Fruit fly (Drosophila melanogaster) whole organism, embryonic: Measurements from ENCODE around the gene CG42699.

Experiments
- Ada2b ChIP-seq: fragments of 200-800 bp; sonication (Bioruptor generic); IDR thresholded peaks from 2 replicates; pipeline ENCODE4 v1.3.6; 2022; ENCODE audit warnings: missing biosample characterization, missing genetic modification characterization
- Adf1 ChIP-seq: fragments of 200-800 bp; sonication (Bioruptor generic); IDR thresholded peaks from 2 replicates; pipeline ENCODE4 v1.3.6; 2022; ENCODE audit warnings: missing biosample characterization, missing genetic modification characterization
- Atf-2 ChIP-seq: fragments of 200-800 bp; sonication (Bioruptor generic); optimal IDR thresholded peaks from 2 replicates; lab custom pipeline; 2016; ENCODE audit warnings: missing biosample characterization, missing genetic modification characterization
- Bgb ChIP-seq: fragments of 200-800 bp; sonication (Bioruptor generic); IDR thresholded peaks from 2 replicates; pipeline ENCODE4 v1.3.6; 2022; ENCODE audit warnings: missing biosample characterization, missing genetic modification characterization; ENCODE audit not compliant: partially characterized antibody
- Blimp-1 ChIP-seq: fragments of 200-800 bp; sonication (Bioruptor generic); optimal IDR thresholded peaks from 3 replicates; lab custom pipeline; 2018; ENCODE audit warnings: missing biosample characterization, missing genetic modification characterization, mild to moderate bottlenecking, moderate library complexity, missing genetic modification reagents
- CG10565 ChIP-seq: fragments of 200-800 bp; sonication (Bioruptor generic); optimal IDR thresholded peaks from 3 replicates; lab custom pipeline; 2016; ENCODE audit warnings: missing biosample characterization, mild to moderate bottlenecking, missing genetic modification characterization
- CG10979 ChIP-seq: fragments of 200-800 bp; sonication (Bioruptor generic); optimal IDR thresholded peaks from 2 replicates; lab custom pipeline; 2018; ENCODE audit warnings: missing biosample characterization, mild to moderate bottlenecking, missing genetic modification characterization, moderate library complexity
- CG11085 ChIP-seq: fragments of 200-800 bp; sonication (Bioruptor generic); IDR thresholded peaks from 2 replicates; pipeline ENCODE4 v1.3.6; 2022; ENCODE audit warnings: missing biosample characterization, missing genetic modification characterization
- CG11398 ChIP-seq: fragments of 200-800 bp; sonication (Bioruptor generic); optimal IDR thresholded peaks from 2 replicates; lab custom pipeline; 2016; ENCODE audit warnings: missing biosample characterization, missing genetic modification characterization
- CG12071 ChIP-seq: fragments of 200-800 bp; sonication (Bioruptor generic); optimal IDR thresholded peaks from 3 replicates; lab custom pipeline; 2018; ENCODE audit warnings: missing biosample characterization, mild to moderate bottlenecking, missing genetic modification characterization
- CG12104 ChIP-seq: fragments of 200-800 bp; sonication (Bioruptor generic); optimal IDR thresholded peaks from 3 replicates; lab custom pipeline; 2016; ENCODE audit warnings: missing biosample characterization, missing genetic modification characterization
- CG13624 ChIP-seq: fragments of 200-800 bp; sonication (Bioruptor generic); optimal IDR thresholded peaks from 2 replicates; lab custom pipeline; 2016; ENCODE audit warnings: missing biosample characterization, missing genetic modification characterization
- CG18764 ChIP-seq: fragments of 200-800 bp; sonication (Bioruptor generic); optimal IDR thresholded peaks from 3 replicates; lab custom pipeline; 2016; ENCODE audit warnings: missing biosample characterization, missing genetic modification characterization
- CG2202 ChIP-seq: fragments of 200-800 bp; sonication (Bioruptor generic); optimal IDR thresholded peaks from 2 replicates; lab custom pipeline; 2018; ENCODE audit warnings: missing biosample characterization, mild to moderate bottlenecking, missing genetic modification characterization
- CG30020 ChIP-seq: fragments of 200-800 bp; optimal IDR thresholded peaks from 2 replicates; lab custom pipeline; 2019; ENCODE audit warnings: missing biosample characterization, mild to moderate bottlenecking, missing genetic modification characterization, moderate library complexity
- CG3281 ChIP-seq: fragments of 200-800 bp; sonication (Bioruptor generic); optimal IDR thresholded peaks from 3 replicates; lab custom pipeline; 2017; ENCODE audit warnings: missing biosample characterization, mild to moderate bottlenecking, missing genetic modification characterization
- CG3838 ChIP-seq: fragments of 200-800 bp; sonication (Bioruptor generic); optimal IDR thresholded peaks from 3 replicates; lab custom pipeline; 2016; ENCODE audit warnings: missing biosample characterization, missing genetic modification characterization
- CG6254 ChIP-seq: fragments of 200-800 bp; sonication (Bioruptor generic); optimal IDR thresholded peaks from 3 replicates; lab custom pipeline; 2017; ENCODE audit warnings: mild to moderate bottlenecking, missing biosample characterization, missing genetic modification reagents, missing genetic modification characterization
- CG8944 ChIP-seq: fragments of 200-800 bp; sonication (Bioruptor generic); optimal IDR thresholded peaks from 3 replicates; lab custom pipeline; 2016; ENCODE audit warnings: missing biosample characterization, missing genetic modification characterization
- CG9876 ChIP-seq: fragments of 200-800 bp; sonication (Bioruptor generic); optimal IDR thresholded peaks from 2 replicates; lab custom pipeline; 2016; ENCODE audit warnings: missing biosample characterization, missing genetic modification characterization
- CTCF ChIP-seq: fragments of 200-800 bp; sonication (Bioruptor generic); optimal IDR thresholded peaks from 2 replicates; lab custom pipeline; 2017; ENCODE audit warnings: missing biosample characterization, mild to moderate bottlenecking, missing genetic modification characterization, moderate library complexity
- D19A ChIP-seq: fragments of 200-800 bp; optimal IDR thresholded peaks from 3 replicates; lab custom pipeline; 2019; ENCODE audit warnings: missing biosample characterization, mild to moderate bottlenecking, missing genetic modification characterization, moderate library complexity
- Deaf1 ChIP-seq: fragments of 200-800 bp; optimal IDR thresholded peaks from 3 replicates; lab custom pipeline; 2019; ENCODE audit warnings: missing biosample characterization, mild to moderate bottlenecking, missing genetic modification characterization, moderate library complexity
- Hand ChIP-seq: fragments of 200-800 bp; sonication (Bioruptor generic); optimal IDR thresholded peaks from 2 replicates; lab custom pipeline; 2017; ENCODE audit warnings: mild to moderate bottlenecking, missing biosample characterization, missing genetic modification reagents, missing genetic modification characterization
- Hmr ChIP-seq: fragments of 200-800 bp; sonication (Bioruptor generic); optimal IDR thresholded peaks from 3 replicates; lab custom pipeline; 2017; ENCODE audit warnings: mild to moderate bottlenecking, missing biosample characterization, missing genetic modification reagents, missing genetic modification characterization
- NFAT ChIP-seq: fragments of 200-800 bp; sonication (Bioruptor generic); IDR thresholded peaks from 2 replicates; pipeline ENCODE4 v1.3.6; 2022; ENCODE audit warnings: missing biosample characterization, missing genetic modification characterization
- Nf-YB ChIP-seq: fragments of 200-800 bp; sonication (Bioruptor generic); optimal IDR thresholded peaks from 3 replicates; lab custom pipeline; 2019; ENCODE audit warnings: missing biosample characterization, mild to moderate bottlenecking, missing genetic modification characterization, moderate library complexity
- PHDP ChIP-seq: fragments of 200-800 bp; sonication (Bioruptor generic); optimal IDR thresholded peaks from 3 replicates; lab custom pipeline; 2018; ENCODE audit warnings: missing biosample characterization, mild to moderate bottlenecking, missing genetic modification characterization, moderate library complexity
- Ptx1 ChIP-seq: fragments of 200-800 bp; sonication (Bioruptor generic); IDR thresholded peaks from 2 replicates; pipeline ENCODE4 v1.3.6; 2022; ENCODE audit warnings: missing biosample characterization, missing genetic modification characterization
- Sox102F ChIP-seq: fragments of 200-800 bp; sonication (Bioruptor generic); optimal IDR thresholded peaks from 2 replicates; lab custom pipeline; 2018; ENCODE audit warnings: missing biosample characterization, mild to moderate bottlenecking, missing genetic modification characterization, moderate library complexity
- Vsx1 ChIP-seq: fragments of 200-800 bp; sonication (Bioruptor generic); optimal IDR thresholded peaks from 2 replicates; lab custom pipeline; 2017; ENCODE audit warnings: missing biosample characterization, mild to moderate bottlenecking, missing genetic modification characterization, missing genetic modification reagents
- ap ChIP-seq: fragments of 200-800 bp; sonication (Bioruptor generic); IDR thresholded peaks from 2 replicates; pipeline ENCODE4 v1.3.6; 2022; ENCODE audit warnings: missing biosample characterization, missing genetic modification characterization
- az2 ChIP-seq: fragments of 200-800 bp; sonication (Bioruptor generic); optimal IDR thresholded peaks from 3 replicates; lab custom pipeline; 2016; ENCODE audit warnings: missing biosample characterization, missing genetic modification characterization
- bcd ChIP-seq: fragments of 200-800 bp; sonication (Bioruptor generic); optimal IDR thresholded peaks from 2 replicates; lab custom pipeline; 2017; ENCODE audit warnings: missing biosample characterization, mild to moderate bottlenecking, missing genetic modification characterization
- crol ChIP-seq: fragments of 200-800 bp; sonication (Bioruptor generic); IDR thresholded peaks from 2 replicates; pipeline ENCODE4 v1.3.6; 2022; ENCODE audit warnings: missing biosample characterization, missing genetic modification characterization
- eyg ChIP-seq: fragments of 200-800 bp; sonication (Bioruptor generic); optimal IDR thresholded peaks from 3 replicates; lab custom pipeline; 2016; ENCODE audit warnings: missing biosample characterization, missing genetic modification characterization
- ftz-f1 ChIP-seq: fragments of 200-800 bp; sonication (Bioruptor generic); optimal IDR thresholded peaks from 2 replicates; lab custom pipeline; 2016; ENCODE audit warnings: missing biosample characterization, missing genetic modification characterization
- fu2 ChIP-seq: fragments of 200-800 bp; sonication (Bioruptor generic); optimal IDR thresholded peaks from 2 replicates; lab custom pipeline; 2016; ENCODE audit warnings: missing biosample characterization, missing genetic modification characterization
- gce ChIP-seq: fragments of 200-800 bp; sonication (Bioruptor generic); IDR thresholded peaks from 3 replicates; pipeline ENCODE4 v1.3.6; 2022; ENCODE audit warnings: missing biosample characterization, missing genetic modification characterization
- hth ChIP-seq: fragments of >200 bp; optimal IDR thresholded peaks from 2 replicates; lab custom pipeline; 2017; ENCODE audit warnings: inconsistent platforms
- jigr1 ChIP-seq: fragments of 200-800 bp; sonication (Bioruptor generic); IDR thresholded peaks from 3 replicates; pipeline ENCODE4 v1.3.6; 2022; ENCODE audit warnings: missing biosample characterization, missing genetic modification characterization
- pan ChIP-seq, 4 experiments: fragments of >200 bp in 3 of 4; fragments of 200-800 bp in 1 of 4; sonication (Bioruptor generic) in 1 of 4; optimal IDR thresholded peaks in 3 of 4; IDR thresholded peaks in 1 of 4; 2 replicates each; pipeline versions ENCODE4 v1.3.6 to Lab custom; 2017 to 2022; ENCODE audit warnings: missing biosample characterization in 2 of 4, missing genetic modification characterization in 2 of 4, mixed read lengths in 1 of 4
- pb ChIP-seq: fragments of 200-800 bp; sonication (Bioruptor generic); optimal IDR thresholded peaks from 3 replicates; lab custom pipeline; 2016; ENCODE audit warnings: missing biosample characterization, missing genetic modification characterization
- pho ChIP-seq: fragments of 200-800 bp; sonication (Bioruptor generic); optimal IDR thresholded peaks from 2 replicates; lab custom pipeline; 2016; ENCODE audit warnings: missing biosample characterization, missing genetic modification characterization
- ro ChIP-seq: fragments of 200-800 bp; sonication (Bioruptor generic); IDR thresholded peaks from 2 replicates; pipeline ENCODE4 v1.3.6; 2022; ENCODE audit warnings: missing biosample characterization, missing genetic modification characterization
- scrt ChIP-seq: fragments of 200-800 bp; sonication (Bioruptor generic); optimal IDR thresholded peaks from 2 replicates; lab custom pipeline; 2018; ENCODE audit warnings: missing biosample characterization, mild to moderate bottlenecking, missing genetic modification characterization, moderate library complexity
- so ChIP-seq: fragments of 200-800 bp; sonication (Bioruptor generic); IDR thresholded peaks from 3 replicates; pipeline ENCODE4 v1.3.6; 2022; ENCODE audit warnings: missing biosample characterization, missing genetic modification characterization
- tup ChIP-seq: fragments of 200-800 bp; sonication (Bioruptor generic); optimal IDR thresholded peaks from 2 replicates; lab custom pipeline; 2016; ENCODE audit warnings: missing biosample characterization, mild to moderate bottlenecking, missing genetic modification characterization, moderate library complexity
- yki ChIP-seq: fragments of >200 bp; optimal IDR thresholded peaks from 3 replicates; lab custom pipeline; 2018

CG42699 gene

DNA sequence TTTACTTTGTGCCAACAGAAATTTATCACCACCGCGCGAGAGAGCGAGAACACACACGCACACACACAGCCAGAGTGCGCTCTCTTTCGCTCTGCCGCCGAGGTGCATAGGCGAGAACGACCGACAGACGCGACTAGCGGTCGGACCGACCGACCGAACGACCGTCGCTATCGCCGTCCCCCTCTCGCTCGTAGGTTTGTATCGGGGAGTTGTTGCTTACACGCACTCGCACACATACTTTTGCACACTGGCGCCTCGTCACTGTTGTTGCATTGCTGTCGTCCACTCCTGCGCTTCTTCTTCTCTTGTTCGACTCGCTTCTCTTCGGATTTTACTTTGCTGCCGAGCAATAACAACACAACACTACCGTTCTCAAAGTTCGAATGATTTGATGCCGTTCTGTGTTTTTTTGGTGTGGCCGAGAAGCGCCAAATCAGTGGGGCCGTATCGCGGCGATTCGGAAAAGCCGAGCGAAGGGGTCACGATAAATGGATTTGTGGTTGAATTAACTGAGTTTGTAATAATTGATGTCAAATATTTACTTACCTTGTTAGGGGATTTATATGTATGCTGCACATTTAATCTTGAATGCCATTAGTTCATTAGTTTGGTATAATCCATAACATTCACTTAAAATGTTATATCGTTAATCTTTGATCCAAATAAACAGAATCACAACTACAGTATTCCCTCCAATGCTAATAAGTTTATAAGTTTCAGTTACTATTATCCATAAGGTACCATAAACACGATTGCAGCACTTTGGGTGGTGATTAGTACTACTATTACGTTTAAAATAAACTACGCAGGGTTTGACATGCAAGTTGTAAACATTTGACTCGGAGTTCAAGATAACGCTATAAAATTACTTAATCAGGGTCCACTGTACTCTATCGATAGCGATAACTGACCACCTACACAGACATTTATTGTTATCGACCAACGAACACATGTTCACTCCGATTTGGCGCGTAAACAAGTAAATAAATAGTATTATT lies 17.2 kb upstream of the CG42699 start, which contains the start of the genes IntS6 and Rtel1 (continued):
- TF ChIP-seq CG30020 (tag; lab: Kevin White, UChicago): peak; percentile 70
- peak; percentile 76; the same call in 1 of the 3 replicates for TF ChIP-seq gce (GFP tag; lab: Robert Waterston, UW)
- TF ChIP-seq CTCF: peak; percentile 38
- peak; percentile 74 for TF ChIP-seq CG11085 (GFP tag; lab: Robert Waterston, UW)
- peak; percentile 87 for TF ChIP-seq az2 (GFP tag; lab: Kevin White, UChicago)
- TF ChIP-seq scrt: peak; percentile 75
- TF ChIP-seq jigr1 (GFP tag; lab: Robert Waterston, UW): peak; percentile 80; the same call in 2 of the 3 replicates
- peak; percentile 73 for TF ChIP-seq Adf1 (GFP tag; lab: Robert Waterston, UW)
- TF ChIP-seq pan (optimal IDR thresholded peaks at IDR 0.05; lab: Kevin White, UChicago): no peak
- TF ChIP-seq pan (GFP tag; optimal IDR thresholded peaks at IDR 0.05 in 1 of 2, IDR thresholded peaks at IDR 0.05 in 1 of 2): peak in 1 of 2 experiments; percentile 89
- peak; percentile 82 for TF ChIP-seq CG9876
- no peak for TF ChIP-seq hth
- no peak for TF ChIP-seq yki (lab: Kevin White, UChicago)
- peak; percentile 81 for TF ChIP-seq pb (GFP tag; lab: Kevin White, UChicago)
- TF ChIP-seq Hand (GFP tag; lab: Kevin White, UChicago): peak; percentile 72
- TF ChIP-seq pho (GFP tag; lab: Kevin White, UChicago): peak; percentile 89
- peak; percentile 77 for TF ChIP-seq Blimp-1 (GFP tag; lab: Kevin White, UChicago)
- peak; percentile 72 for TF ChIP-seq ap (GFP tag; lab: Robert Waterston, UW)
- peak; percentile 85 for TF ChIP-seq NFAT
- peak; percentile 80 for TF ChIP-seq CG10979 (tag; lab: Kevin White, UChicago)
- peak; percentile 92 for TF ChIP-seq CG8944
- peak; percentile 77 for TF ChIP-seq eyg (GFP tag; lab: Kevin White, UChicago)
- peak; percentile 60 for TF ChIP-seq Vsx1 (GFP tag; lab: Kevin White, UChicago)
- peak; percentile 96 for TF ChIP-seq Deaf1 (tag; lab: Kevin White, UChicago)
- peak; percentile 72 for TF ChIP-seq tup (GFP tag; lab: Kevin White, UChicago)
- peak; percentile 90 for TF ChIP-seq PHDP (tag; lab: Kevin White, UChicago)
- peak; percentile 89; the same call in 2 of the 3 replicates for TF ChIP-seq so (GFP tag; lab: Robert Waterston, UW)
- peak; percentile 89 for TF ChIP-seq Ada2b (GFP tag; lab: Robert Waterston, UW)
- TF ChIP-seq ftz-f1 (GFP tag; lab: Kevin White, UChicago): no peak
- TF ChIP-seq CG10565 (GFP tag; lab: Kevin White, UChicago): peak; percentile 25
- peak; percentile 65 for TF ChIP-seq crol
- peak; percentile 79 for TF ChIP-seq CG3838 (GFP tag; lab: Kevin White, UChicago)
- peak; percentile 77 for TF ChIP-seq CG12104 (GFP tag; lab: Kevin White, UChicago)
- TF ChIP-seq CG11398 (GFP tag; lab: Kevin White, UChicago): peak; percentile 86
- TF ChIP-seq Bgb (GFP tag; lab: Robert Waterston, UW): peak; percentile 44; the same call in 1 of the 2 replicates
- TF ChIP-seq ro (GFP tag; lab: Robert Waterston, UW): 0 out of 2 replicates have a peak, but pooled peaks have one; percentile 38
- TF ChIP-seq Ptx1 (GFP tag; lab: Robert Waterston, UW): peak; percentile 94
- peak; percentile 86 for TF ChIP-seq Hmr (GFP tag; lab: Kevin White, UChicago)
- TF ChIP-seq Sox102F (GFP tag; lab: Kevin White, UChicago): peak; percentile 84
- TF ChIP-seq bcd: peak; percentile 91
- TF ChIP-seq D19A: peak; percentile 76
- TF ChIP-seq CG12071 (GFP tag; lab: Kevin White, UChicago): peak; percentile 88
- TF ChIP-seq Nf-YB (GFP tag; lab: Kevin White, UChicago): peak; percentile 66
- peak; percentile 84 for TF ChIP-seq CG18764 (GFP tag; lab: Kevin White, UChicago)
- peak; percentile 90 for TF ChIP-seq fu2 (GFP tag; lab: Kevin White, UChicago)
- peak; percentile 91 for TF ChIP-seq CG3281 (GFP tag; lab: Kevin White, UChicago)
- peak; percentile 85 for TF ChIP-seq Atf-2 (GFP tag; lab: Kevin White, UChicago)
- peak; percentile 89 for TF ChIP-seq CG13624 (GFP tag; lab: Kevin White, UChicago)
- TF ChIP-seq CG2202 (tag; lab: Kevin White, UChicago): peak; percentile 56
- peak; percentile 43 for TF ChIP-seq CG6254 (GFP tag; lab: Kevin White, UChicago)
